Fruit fly (Drosophila melanogaster) whole organism, embryonic: ENCODE measurements around the gene niki.
A peak's percentile ranks its signal among the peaks of the same experiment; 100 is the strongest.

ENCODE experiments used
- Adf1 ChIP-seq: fragments of 200-800 bp; sonication (Bioruptor generic); IDR thresholded peaks from 2 replicates; pipeline ENCODE4 v1.3.6; 2022; ENCODE audit warnings: missing biosample characterization, missing genetic modification characterization
- Bteb2 ChIP-seq: fragments of 200-800 bp; sonication (Bioruptor generic); optimal IDR thresholded peaks from 2 replicates; lab custom pipeline; 2016; ENCODE audit warnings: missing biosample characterization, missing genetic modification characterization
- C15 ChIP-seq: fragments of 200-800 bp; sonication (Bioruptor generic); IDR thresholded peaks from 3 replicates; pipeline ENCODE4 v1.3.6; 2022; ENCODE audit warnings: missing biosample characterization, missing genetic modification characterization
- CG13624 ChIP-seq: fragments of 200-800 bp; sonication (Bioruptor generic); optimal IDR thresholded peaks from 2 replicates; lab custom pipeline; 2016; ENCODE audit warnings: missing biosample characterization, missing genetic modification characterization
- CG13775 ChIP-seq: fragments of 200-800 bp; sonication (Bioruptor generic); optimal IDR thresholded peaks from 3 replicates; lab custom pipeline; 2017; ENCODE audit warnings: missing biosample characterization, mild to moderate bottlenecking, missing genetic modification characterization
- CG1529 ChIP-seq: fragments of 200-800 bp; sonication (Bioruptor generic); optimal IDR thresholded peaks from 3 replicates; lab custom pipeline; 2018; ENCODE audit warnings: missing biosample characterization, missing genetic modification characterization
- CG16863 ChIP-seq: fragments of 200-800 bp; sonication (Bioruptor generic); optimal IDR thresholded peaks from 3 replicates; lab custom pipeline; 2016; ENCODE audit warnings: missing biosample characterization, missing genetic modification characterization
- CG17912 ChIP-seq: fragments of 200-800 bp; sonication (Bioruptor generic); optimal IDR thresholded peaks from 2 replicates; lab custom pipeline; 2018; ENCODE audit warnings: missing biosample characterization, mild to moderate bottlenecking, missing genetic modification characterization
- CG31224 ChIP-seq: fragments of 200-800 bp; sonication (Bioruptor generic); IDR thresholded peaks from 2 replicates; pipeline ENCODE4 v1.3.6; 2022; ENCODE audit warnings: missing biosample characterization, missing genetic modification characterization
- CG32767 ChIP-seq: fragments of 200-800 bp; sonication (Bioruptor generic); IDR thresholded peaks from 2 replicates; pipeline ENCODE4 v1.3.6; 2022; ENCODE audit warnings: missing biosample characterization, missing genetic modification characterization
- CG3995 ChIP-seq: fragments of 200-800 bp; sonication (Bioruptor generic); optimal IDR thresholded peaks from 3 replicates; lab custom pipeline; 2016; ENCODE audit warnings: missing biosample characterization, missing genetic modification characterization
- CG4707 ChIP-seq: fragments of 200-800 bp; sonication (Bioruptor generic); optimal IDR thresholded peaks from 2 replicates; lab custom pipeline; 2018; ENCODE audit warnings: missing biosample characterization, mild to moderate bottlenecking, missing genetic modification characterization, moderate library complexity
- CG6683 ChIP-seq: fragments of 200-800 bp; sonication (Bioruptor generic); optimal IDR thresholded peaks from 2 replicates; lab custom pipeline; 2017; ENCODE audit warnings: missing biosample characterization, mild to moderate bottlenecking, missing genetic modification characterization, missing genetic modification reagents
- CG6765 ChIP-seq: fragments of 200-800 bp; sonication (Bioruptor generic); optimal IDR thresholded peaks from 3 replicates; lab custom pipeline; 2017; ENCODE audit warnings: missing biosample characterization, mild to moderate bottlenecking, missing genetic modification characterization
- CG9932 ChIP-seq: fragments of 200-800 bp; sonication (Bioruptor generic); IDR thresholded peaks from 2 replicates; pipeline ENCODE4 v1.3.6; 2022; ENCODE audit warnings: missing biosample characterization, missing genetic modification characterization
- Drgx ChIP-seq: fragments of 200-800 bp; sonication (Bioruptor generic); IDR thresholded peaks from 2 replicates; pipeline ENCODE4 v1.3.6; 2022; ENCODE audit warnings: missing biosample characterization, missing genetic modification characterization
- Elba2 ChIP-seq: fragments of 200-800 bp; sonication (Bioruptor generic); optimal IDR thresholded peaks from 3 replicates; lab custom pipeline; 2016; ENCODE audit warnings: missing biosample characterization, missing genetic modification characterization
- Ets97D ChIP-seq: fragments of 200-800 bp; sonication (Bioruptor generic); optimal IDR thresholded peaks from 3 replicates; lab custom pipeline; 2016; ENCODE audit warnings: missing biosample characterization, missing genetic modification characterization
- HmgZ ChIP-seq: fragments of 200-800 bp; sonication (Bioruptor generic); optimal IDR thresholded peaks from 2 replicates; lab custom pipeline; 2018; ENCODE audit warnings: missing biosample characterization, mild to moderate bottlenecking, missing genetic modification characterization
- Lpt ChIP-seq: fragments of >200 bp; optimal IDR thresholded peaks from 2 replicates; lab custom pipeline; 2018; ENCODE audit warnings: missing biosample characterization, missing genetic modification characterization
- Med ChIP-seq: fragments of 200-800 bp; sonication (Bioruptor generic); peaks from one replicate; lab custom pipeline; 2016; ENCODE audit warnings: missing biosample characterization, missing genetic modification characterization, mild to moderate bottlenecking, inconsistent platforms, moderate library complexity
- NFAT ChIP-seq: fragments of 200-800 bp; sonication (Bioruptor generic); IDR thresholded peaks from 2 replicates; pipeline ENCODE4 v1.3.6; 2022; ENCODE audit warnings: missing biosample characterization, missing genetic modification characterization
- NK7.1 ChIP-seq: fragments of 200-800 bp; sonication (Bioruptor generic); optimal IDR thresholded peaks from 3 replicates; lab custom pipeline; 2016; ENCODE audit warnings: missing biosample characterization, missing genetic modification characterization
- Optix ChIP-seq: fragments of 200-800 bp; sonication (Bioruptor generic); IDR thresholded peaks from 3 replicates; pipeline ENCODE4 v1.3.6; 2022; ENCODE audit warnings: missing biosample characterization, missing genetic modification characterization
- Stat92E ChIP-seq, 3 experiments: fragments of >200 bp in 2 of 3; fragments of 200-800 bp in 1 of 3; sonication (Bioruptor generic) in 1 of 3; optimal IDR thresholded peaks; 2 replicates each; lab custom pipeline; 2017 to 2019; ENCODE audit warnings: missing biosample characterization in 3 of 3, missing genetic modification characterization in 3 of 3, mild to moderate bottlenecking in 1 of 3, moderate library complexity in 1 of 3
- br ChIP-seq: fragments of >200 bp; optimal IDR thresholded peaks from 2 replicates; lab custom pipeline; 2017
- cas ChIP-seq: fragments of 200-800 bp; sonication (Bioruptor generic); IDR thresholded peaks from 2 replicates; pipeline ENCODE4 v1.3.6; 2022; ENCODE audit warnings: missing biosample characterization, missing genetic modification characterization
- caup ChIP-seq: fragments of 200-800 bp; sonication (Bioruptor generic); optimal IDR thresholded peaks from 3 replicates; lab custom pipeline; 2017; ENCODE audit warnings: missing biosample characterization, mild to moderate bottlenecking, missing genetic modification characterization, moderate library complexity; ENCODE audit not compliant: severe bottlenecking
- en ChIP-seq: fragments of 200-800 bp; sonication (Bioruptor generic); optimal IDR thresholded peaks from 2 replicates; lab custom pipeline; 2016; ENCODE audit warnings: missing biosample characterization, missing genetic modification characterization
- eve ChIP-seq, 2 experiments: fragments of >200 bp; optimal IDR thresholded peaks; 2 replicates each; lab custom pipeline; 2017; ENCODE audit warnings: missing biosample characterization in 2 of 2, missing genetic modification characterization in 2 of 2
- exex ChIP-seq: fragments of 200-800 bp; sonication (Bioruptor generic); optimal IDR thresholded peaks from 4 replicates; lab custom pipeline; 2018; ENCODE audit warnings: missing biosample characterization, mild to moderate bottlenecking, missing genetic modification characterization, moderate library complexity
- gfzf ChIP-seq: fragments of 200-800 bp; sonication (Bioruptor generic); optimal IDR thresholded peaks from 2 replicates; lab custom pipeline; 2016; ENCODE audit warnings: missing biosample characterization, mild to moderate bottlenecking, missing genetic modification characterization, moderate library complexity
- hth ChIP-seq: fragments of >200 bp; optimal IDR thresholded peaks from 2 replicates; lab custom pipeline; 2017; ENCODE audit warnings: inconsistent platforms
- insv ChIP-seq, 2 experiments: fragments of 200-800 bp; sonication (Bioruptor generic); optimal IDR thresholded peaks; 3 replicates each; lab custom pipeline; 2016 to 2018; ENCODE audit warnings: missing biosample characterization in 2 of 2, missing genetic modification characterization in 2 of 2
- nom ChIP-seq: fragments of 200-800 bp; sonication (Bioruptor generic); optimal IDR thresholded peaks from 2 replicates; lab custom pipeline; 2017; ENCODE audit warnings: missing biosample characterization, missing genetic modification characterization, mild to moderate bottlenecking, moderate library complexity, missing genetic modification reagents
- odd ChIP-seq: fragments of 200-800 bp; sonication (Bioruptor generic); optimal IDR thresholded peaks from 2 replicates; lab custom pipeline; 2017; ENCODE audit warnings: missing biosample characterization, mild to moderate bottlenecking, missing genetic modification characterization
- pros ChIP-seq: fragments of 200-800 bp; sonication (Bioruptor generic); optimal IDR thresholded peaks from 3 replicates; lab custom pipeline; 2019; ENCODE audit warnings: missing biosample characterization, mild to moderate bottlenecking, missing genetic modification characterization, moderate library complexity
- row ChIP-seq: fragments of 200-800 bp; sonication (Bioruptor generic); IDR thresholded peaks from 3 replicates; pipeline ENCODE4 v1.3.6; 2022; ENCODE audit warnings: missing biosample characterization, missing genetic modification characterization
- salm ChIP-seq: fragments of 200-800 bp; sonication (Bioruptor generic); optimal IDR thresholded peaks from 2 replicates; lab custom pipeline; 2018; ENCODE audit warnings: missing biosample characterization, mild to moderate bottlenecking, missing genetic modification characterization
- sd ChIP-seq: fragments of 200-800 bp; sonication (Bioruptor generic); optimal IDR thresholded peaks from 3 replicates; lab custom pipeline; 2018; ENCODE audit warnings: missing biosample characterization, mild to moderate bottlenecking, missing genetic modification characterization, moderate library complexity
- sr ChIP-seq: fragments of 200-800 bp; sonication (Bioruptor generic); IDR thresholded peaks from 3 replicates; pipeline ENCODE4 v1.3.6; 2022; ENCODE audit warnings: missing biosample characterization, missing genetic modification characterization
- ssp ChIP-seq: fragments of 200-800 bp; sonication (Bioruptor generic); IDR thresholded peaks from 2 replicates; pipeline ENCODE4 v1.3.6; 2022; ENCODE audit warnings: missing biosample characterization, missing genetic modification characterization
- tin ChIP-seq: fragments of 200-800 bp; sonication (Bioruptor generic); optimal IDR thresholded peaks from 3 replicates; lab custom pipeline; 2016; ENCODE audit warnings: missing biosample characterization, missing genetic modification characterization
- vfl ChIP-seq: fragments of 200-800 bp; sonication (Bioruptor generic); optimal IDR thresholded peaks from 2 replicates; lab custom pipeline; 2016; ENCODE audit warnings: missing biosample characterization, missing genetic modification characterization
- zen ChIP-seq: fragments of 200-800 bp; sonication (Bioruptor generic); optimal IDR thresholded peaks from 3 replicates; lab custom pipeline; 2018; ENCODE audit warnings: missing biosample characterization, mild to moderate bottlenecking, missing genetic modification characterization, moderate library complexity
- zfh2 ChIP-seq: fragments of 200-800 bp; sonication (Bioruptor generic); optimal IDR thresholded peaks from 2 replicates; lab custom pipeline; 2016; ENCODE audit warnings: missing biosample characterization, missing genetic modification characterization

The niki gene

DNA sequence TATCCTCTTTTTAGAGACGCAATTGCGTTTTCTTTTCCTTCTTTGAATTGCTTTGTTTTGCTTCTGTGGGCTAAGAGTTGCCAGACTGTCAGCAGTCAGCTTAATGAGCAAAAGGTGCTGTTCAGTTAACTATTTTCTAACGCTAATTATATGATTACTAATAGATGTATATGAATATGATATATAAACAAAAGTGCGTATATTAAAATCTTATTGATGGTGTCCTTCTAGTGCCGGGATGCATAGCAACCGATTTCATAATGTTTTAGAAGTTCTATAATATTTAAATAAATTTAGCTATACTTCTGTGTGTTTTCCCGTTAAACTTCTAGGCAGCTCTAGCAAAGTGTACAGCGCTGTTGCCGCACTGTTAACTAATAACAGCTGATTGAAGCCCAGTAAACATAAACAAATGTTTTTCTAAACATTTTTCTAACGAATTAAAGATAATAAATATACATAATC lies 4.5 kb upstream of the niki start, which contains the start of the genes Kaz and CG43273 (continued):
- peak; percentile 13 for TF ChIP-seq CG13624
- no peak for TF ChIP-seq CG16863 (GFP tag; lab: Kevin White, UChicago)
- TF ChIP-seq tin (GFP tag; lab: Kevin White, UChicago), result peak; percentile 52
- TF ChIP-seq eve (GFP tag; optimal IDR thresholded peaks at IDR 0.05; lab: Kevin White, UChicago), result no peak
- TF ChIP-seq pros, result no peak
- TF ChIP-seq CG17912 (GFP tag; lab: Kevin White, UChicago), result no peak
- no peak for TF ChIP-seq cas (GFP tag; lab: Robert Waterston, UW)
- TF ChIP-seq NFAT (GFP tag; lab: Robert Waterston, UW), result no peak
- no peak for TF ChIP-seq Adf1
- peak; percentile 74 for TF ChIP-seq HmgZ (tag; lab: Kevin White, UChicago)
- TF ChIP-seq C15 (GFP tag; lab: Robert Waterston, UW), result no peak
- TF ChIP-seq CG6683 (GFP tag; lab: Kevin White, UChicago), result no peak
- TF ChIP-seq sr (GFP tag; lab: Robert Waterston, UW), result no peak
- TF ChIP-seq row (GFP tag; lab: Robert Waterston, UW), result peak; percentile 94
- no peak for TF ChIP-seq Elba2 (GFP tag; lab: Kevin White, UChicago)
- TF ChIP-seq odd (GFP tag; lab: Kevin White, UChicago), result no peak
- no peak for TF ChIP-seq br (lab: Kevin White, UChicago)
- TF ChIP-seq gfzf (GFP tag; lab: Kevin White, UChicago), result no peak
- no peak for TF ChIP-seq Lpt (GFP tag; lab: Kevin White, UChicago)
- TF ChIP-seq NK7.1 (GFP tag; lab: Kevin White, UChicago), result no peak
- peak; percentile 66 for TF ChIP-seq CG13775 (GFP tag; lab: Kevin White, UChicago)
- TF ChIP-seq Stat92E (GFP tag; optimal IDR thresholded peaks at IDR 0.05; lab: Kevin White, UChicago), result no peak
- no peak for TF ChIP-seq caup
- TF ChIP-seq insv (GFP tag; optimal IDR thresholded peaks at IDR 0.05; lab: Kevin White, UChicago), result peak in 1 of 2 experiments; percentile 14
- TF ChIP-seq CG4707, result no peak
- no peak; the same call in 1 of the 2 replicates for TF ChIP-seq CG31224 (GFP tag; lab: Robert Waterston, UW)
- no peak for TF ChIP-seq Drgx (GFP tag; lab: Robert Waterston, UW)
- TF ChIP-seq CG1529 (GFP tag; lab: Kevin White, UChicago), result no peak
- TF ChIP-seq CG32767 (GFP tag; lab: Robert Waterston, UW), result no peak; the same call in 1 of the 2 replicates
- TF ChIP-seq nom, result no peak
- TF ChIP-seq zfh2 (GFP tag; lab: Kevin White, UChicago), result peak; percentile 20
- TF ChIP-seq exex (tag; lab: Kevin White, UChicago), result no peak
- no peak for TF ChIP-seq sd
- TF ChIP-seq salm (tag; lab: Kevin White, UChicago), result no peak
- peak; percentile 81 for TF ChIP-seq Med (GFP tag; lab: Kevin White, UChicago)
- TF ChIP-seq zen (tag; lab: Kevin White, UChicago), result peak; percentile 93
- no peak for TF ChIP-seq Optix (GFP tag; lab: Robert Waterston, UW)
- TF ChIP-seq ssp (GFP tag; lab: Robert Waterston, UW), result 0 out of 2 replicates have a peak, but pooled peaks have one; percentile 27
- TF ChIP-seq CG9932 (GFP tag; lab: Robert Waterston, UW), result peak; percentile 78
- no peak for TF ChIP-seq hth (lab: Kevin White, UChicago)
- TF ChIP-seq CG6765, result no peak
- TF ChIP-seq vfl (GFP tag; lab: Kevin White, UChicago), result no peak
- no peak for TF ChIP-seq Bteb2
- no peak for TF ChIP-seq en (GFP tag; lab: Kevin White, UChicago)
- no peak for TF ChIP-seq Ets97D (GFP tag; lab: Kevin White, UChicago)
- no peak for TF ChIP-seq CG3995 (GFP tag; lab: Kevin White, UChicago)
